Fruit fly (Drosophila melanogaster) whole organism, wandering third instar larva: ENCODE measurements around the gene heca.

Experiments used
- Abd-B ChIP-seq: fragments of >200 bp; optimal IDR thresholded peaks from 2 replicates; lab custom pipeline; 2017; ENCODE audit warnings: missing biosample characterization, missing genetic modification characterization
- CG32264 ChIP-seq: fragments of 200-800 bp; sonication (Bioruptor generic); optimal IDR thresholded peaks from 2 replicates; lab custom pipeline; 2016; ENCODE audit warnings: missing biosample characterization, missing genetic modification characterization
- CG9705 ChIP-seq: fragments of 200-800 bp; sonication (Bioruptor generic); optimal IDR thresholded peaks from 2 replicates; lab custom pipeline; 2018; ENCODE audit warnings: missing biosample characterization, mild to moderate bottlenecking, missing genetic modification characterization
- CrebA ChIP-seq: fragments of 200-800 bp; sonication (Bioruptor generic); optimal IDR thresholded peaks from 2 replicates; lab custom pipeline; 2016; ENCODE audit warnings: missing biosample characterization, mild to moderate bottlenecking, missing genetic modification characterization, borderline replicate concordance
- Dfd ChIP-seq: fragments of >200 bp; optimal IDR thresholded peaks from 2 replicates; lab custom pipeline; 2017; ENCODE audit warnings: missing biosample characterization, missing genetic modification characterization
- Dif ChIP-seq: fragments of 200-275, 200-300 bp; sonication (Bioruptor generic); optimal IDR thresholded peaks from 2 replicates; lab custom pipeline; 2018; ENCODE audit warnings: missing biosample characterization, missing genetic modification characterization; ENCODE audit not compliant: partially characterized antibody
- GATAd ChIP-seq: sonication (Bioruptor generic); optimal IDR thresholded peaks from 2 replicates; lab custom pipeline; 2016; ENCODE audit warnings: missing biosample characterization, missing genetic modification characterization
- HLH106 ChIP-seq: fragments of 200-800 bp; optimal IDR thresholded peaks from 3 replicates; lab custom pipeline; 2019; ENCODE audit warnings: missing biosample characterization, mild to moderate bottlenecking, missing genetic modification characterization, moderate library complexity
- Hnf4 ChIP-seq: fragments of 200-800 bp; sonication (Bioruptor generic); optimal IDR thresholded peaks from 2 replicates; lab custom pipeline; 2016; ENCODE audit warnings: missing biosample characterization, mild to moderate bottlenecking, missing genetic modification characterization
- Hr78 ChIP-seq: fragments of >200 bp; optimal IDR thresholded peaks from 2 replicates; lab custom pipeline; 2017; ENCODE audit warnings: missing biosample characterization, missing genetic modification characterization
- Hr83 ChIP-seq: fragments of 200-300 bp; sonication (Bioruptor generic); optimal IDR thresholded peaks from 2 replicates; lab custom pipeline; 2016; ENCODE audit warnings: missing biosample characterization, mild to moderate bottlenecking, missing genetic modification characterization, moderate library complexity; ENCODE audit not compliant: poor library complexity, severe bottlenecking
- Mio ChIP-seq: sonication (Bioruptor generic); optimal IDR thresholded peaks from 2 replicates; lab custom pipeline; 2016; ENCODE audit warnings: missing biosample characterization, missing genetic modification characterization
- Myc ChIP-seq: fragments of >200 bp; optimal IDR thresholded peaks from 2 replicates; lab custom pipeline; 2017
- N ChIP-seq: fragments of >200 bp; optimal IDR thresholded peaks from 2 replicates; lab custom pipeline; 2018; ENCODE audit warnings: missing biosample characterization, missing external identifiers, missing genetic modification characterization
- OdsH ChIP-seq: fragments of 200-800 bp; sonication (Bioruptor generic); optimal IDR thresholded peaks from 2 replicates; lab custom pipeline; 2016; ENCODE audit warnings: missing biosample characterization, mild to moderate bottlenecking, missing genetic modification characterization
- Rel ChIP-seq, 2 experiments: fragments of 200-800 bp; sonication (Bioruptor generic) in 1 of 2; optimal IDR thresholded peaks; 2 replicates in 1 of 2; 3 replicates in 1 of 2; lab custom pipeline; 2016 to 2019; ENCODE audit warnings: mild to moderate bottlenecking in 2 of 2, missing biosample characterization in 2 of 2, missing genetic modification characterization in 2 of 2, moderate library complexity in 1 of 2
- Sp1 ChIP-seq: fragments of 200-800 bp; sonication (Bioruptor generic); optimal IDR thresholded peaks from 3 replicates; lab custom pipeline; 2019; ENCODE audit warnings: missing biosample characterization, mild to moderate bottlenecking, missing genetic modification characterization, moderate library complexity
- Vsx2 ChIP-seq: fragments of 200-300, 225-300 bp; sonication (Bioruptor generic); optimal IDR thresholded peaks from 2 replicates; lab custom pipeline; 2018; ENCODE audit warnings: missing biosample characterization, missing genetic modification characterization; ENCODE audit not compliant: partially characterized antibody
- brk ChIP-seq: fragments of 200-800 bp; sonication (Bioruptor generic); optimal IDR thresholded peaks from 2 replicates; lab custom pipeline; 2016; ENCODE audit warnings: missing biosample characterization, mild to moderate bottlenecking, missing genetic modification characterization
- dl ChIP-seq, 2 experiments: fragments of 175-275, 200-275 bp in 1 of 2; fragments of 200-275 bp in 1 of 2; sonication (Bioruptor generic); optimal IDR thresholded peaks; lab custom pipeline; 2018; ENCODE audit warnings: mild to moderate bottlenecking in 2 of 2, missing biosample characterization in 2 of 2, missing genetic modification characterization in 2 of 2, moderate library complexity in 2 of 2; ENCODE audit not compliant: partially characterized antibody in 2 of 2, insufficient read depth in 1 of 2
- dmrt93B ChIP-seq: fragments of 200-800 bp; sonication (Bioruptor generic); optimal IDR thresholded peaks from 2 replicates; lab custom pipeline; 2018; ENCODE audit warnings: missing biosample characterization, mild to moderate bottlenecking, missing genetic modification characterization
- dsf ChIP-seq: sonication (Bioruptor generic); optimal IDR thresholded peaks from 2 replicates; lab custom pipeline; 2016; ENCODE audit warnings: missing biosample characterization, missing genetic modification characterization, borderline replicate concordance
- ey ChIP-seq: fragments of 200-800 bp; sonication (Bioruptor generic); optimal IDR thresholded peaks from 2 replicates; lab custom pipeline; 2016; ENCODE audit warnings: missing biosample characterization, missing genetic modification characterization
- foxo ChIP-seq, 2 experiments: fragments of 200-800 bp; sonication (Bioruptor generic); optimal IDR thresholded peaks; 2 replicates in 1 of 2; 3 replicates in 1 of 2; lab custom pipeline; 2016 to 2017; ENCODE audit warnings: missing biosample characterization in 2 of 2, missing genetic modification characterization in 2 of 2
- fru ChIP-seq: fragments of 200-800 bp; sonication (Bioruptor generic); optimal IDR thresholded peaks from 3 replicates; lab custom pipeline; 2016; ENCODE audit warnings: missing biosample characterization, mild to moderate bottlenecking, missing genetic modification characterization
- jim ChIP-seq: fragments of 175-275, 200-325 bp; sonication (Bioruptor generic); optimal IDR thresholded peaks from 2 replicates; lab custom pipeline; 2016; ENCODE audit warnings: missing biosample characterization, mild to moderate bottlenecking, missing genetic modification characterization
- lola ChIP-seq: fragments of >200 bp; optimal IDR thresholded peaks from 2 replicates; lab custom pipeline; 2017; ENCODE audit warnings: missing biosample characterization, missing genetic modification characterization
- pan ChIP-seq: fragments of >200 bp; optimal IDR thresholded peaks from 2 replicates; lab custom pipeline; 2017
- psq ChIP-seq: fragments of 200-800 bp; sonication (Bioruptor generic); optimal IDR thresholded peaks from 3 replicates; lab custom pipeline; 2017; ENCODE audit warnings: missing biosample characterization, mild to moderate bottlenecking, missing genetic modification characterization, moderate library complexity
- rgr ChIP-seq: fragments of 200-800 bp; sonication (Bioruptor generic); optimal IDR thresholded peaks from 3 replicates; lab custom pipeline; 2016; ENCODE audit warnings: missing biosample characterization, mild to moderate bottlenecking, missing genetic modification characterization
- sage ChIP-seq: fragments of 200-800 bp; sonication (Bioruptor generic); optimal IDR thresholded peaks from 2 replicates; lab custom pipeline; 2016; ENCODE audit warnings: missing biosample characterization, mild to moderate bottlenecking, missing genetic modification characterization
- usp ChIP-seq: fragments of >200 bp; optimal IDR thresholded peaks from 2 replicates; lab custom pipeline; 2017; ENCODE audit warnings: missing biosample characterization, missing genetic modification characterization
- woc ChIP-seq: sonication (Bioruptor generic); optimal IDR thresholded peaks from 2 replicates; lab custom pipeline; 2016; ENCODE audit warnings: missing biosample characterization, mild to moderate bottlenecking, missing genetic modification characterization

Gene heca

DNA sequence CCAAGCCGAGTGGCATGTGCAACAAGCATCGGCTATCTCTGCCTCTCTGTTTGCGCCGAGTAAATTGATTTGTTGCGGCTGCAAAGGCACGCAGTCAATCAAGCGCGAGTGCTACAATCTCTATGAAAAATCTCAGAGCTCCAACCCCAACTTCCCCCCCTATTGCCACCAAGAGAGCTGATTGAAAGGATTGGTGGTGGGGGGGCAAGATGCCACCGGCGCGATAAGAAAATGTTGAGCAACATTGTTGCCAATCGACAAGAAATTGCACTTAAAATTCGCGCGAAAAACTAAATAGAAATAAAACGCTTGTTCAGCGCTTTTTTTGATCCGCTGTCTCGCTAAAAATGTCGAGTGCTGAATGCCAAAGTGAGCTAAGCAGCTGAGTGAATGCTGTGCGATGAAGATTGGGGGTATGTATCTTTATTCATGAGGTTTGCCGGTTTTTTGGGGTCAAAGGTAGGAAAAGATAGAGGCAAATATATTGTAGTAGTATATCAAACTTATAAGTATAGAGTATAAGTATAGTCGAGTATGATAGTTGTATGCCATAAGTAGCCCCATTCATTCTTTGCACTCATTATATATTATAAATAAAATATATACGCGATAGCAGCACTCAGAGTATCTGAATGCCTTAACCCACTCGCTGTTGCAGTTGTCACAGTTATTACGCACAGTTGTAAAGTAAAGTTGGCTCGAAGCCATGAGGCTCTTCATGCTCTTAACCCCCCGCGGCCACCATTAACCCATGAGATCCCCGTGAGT, 65.9 kb downstream of the heca start:
- no peak for TF ChIP-seq sage (GFP tag; lab: Kevin White, UChicago)
- no peak for TF ChIP-seq Sp1
- TF ChIP-seq GATAd, result no peak
- no peak for TF ChIP-seq N (GFP tag; lab: Kevin White, UChicago)
- TF ChIP-seq Rel (GFP tag; optimal IDR thresholded peaks at IDR 0.05; lab: Kevin White, UChicago), result no peak
- no peak for TF ChIP-seq Rel (tag; optimal IDR thresholded peaks at IDR 0.05; lab: Kevin White, UChicago)
- TF ChIP-seq rgr (GFP tag; lab: Kevin White, UChicago), result no peak
- TF ChIP-seq woc (GFP tag; lab: Kevin White, UChicago), result no peak
- TF ChIP-seq psq, result no peak
- TF ChIP-seq Hr83 (GFP tag; lab: Kevin White, UChicago), result no peak
- no peak for TF ChIP-seq OdsH (GFP tag; lab: Kevin White, UChicago)
- TF ChIP-seq CrebA (GFP tag; lab: Kevin White, UChicago), result no peak
- no peak for TF ChIP-seq HLH106 (tag; lab: Kevin White, UChicago)
- no peak for TF ChIP-seq Hr78
- no peak for TF ChIP-seq Vsx2 (GFP tag; lab: Kevin White, UChicago)
- TF ChIP-seq Abd-B, result no peak
- TF ChIP-seq foxo (GFP tag; optimal IDR thresholded peaks at IDR 0.05; lab: Kevin White, UChicago), result no peak
- no peak for TF ChIP-seq usp (GFP tag; lab: Kevin White, UChicago)
- TF ChIP-seq Dfd (GFP tag; lab: Kevin White, UChicago), result no peak
- no peak for TF ChIP-seq jim (GFP tag; lab: Kevin White, UChicago)
- TF ChIP-seq, all 38 proteins: peak for 0

DNA sequence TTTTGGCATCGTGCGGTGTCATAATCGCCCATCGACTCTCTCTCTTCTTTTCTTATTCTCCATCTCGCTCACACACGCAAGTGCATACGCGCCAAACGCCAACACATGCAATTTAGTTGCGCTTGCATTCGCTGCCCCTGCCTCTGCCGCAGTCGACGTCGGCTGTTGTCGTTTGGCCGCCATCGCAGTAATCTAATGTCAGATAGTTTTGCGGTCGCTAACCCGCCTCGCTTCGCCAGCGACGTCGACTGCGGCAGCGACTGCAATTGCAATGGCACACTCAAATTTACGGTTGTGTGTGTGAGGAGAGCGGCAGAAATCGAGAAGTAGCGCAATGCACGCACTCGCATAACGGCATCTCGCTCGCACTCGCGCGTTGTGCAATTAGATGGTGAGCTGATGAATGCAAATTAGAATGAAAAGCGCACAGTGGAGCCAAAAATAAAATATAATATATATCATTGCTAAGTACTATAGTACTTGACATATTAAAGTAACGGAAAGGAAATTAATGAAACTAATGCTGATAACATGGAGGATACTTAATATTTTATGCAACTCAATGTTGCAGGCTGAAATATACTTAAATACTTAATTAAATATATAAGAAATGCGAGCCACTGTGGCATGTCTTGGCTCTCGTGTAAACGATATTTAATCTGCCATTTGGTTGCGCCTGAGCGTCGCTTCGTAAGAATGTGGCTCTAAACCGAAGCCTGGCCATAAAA, 66.7 kb downstream of the heca start:
- no peak for TF ChIP-seq dl (GFP tag; optimal IDR thresholded peaks at IDR 0.05; lab: Kevin White, UChicago; ENCODE audit: insufficient read depth in 1 of 2, partially characterized antibody in 2 of 2)
- no peak for TF ChIP-seq Hnf4
- no peak for TF ChIP-seq Mio (GFP tag; lab: Kevin White, UChicago)
- TF ChIP-seq Dfd (GFP tag; lab: Kevin White, UChicago), result no peak
- no peak for TF ChIP-seq dsf (GFP tag; lab: Kevin White, UChicago)
- TF ChIP-seq ey, result no peak
- no peak for TF ChIP-seq psq
- TF ChIP-seq rgr (GFP tag; lab: Kevin White, UChicago), result no peak
- no peak for TF ChIP-seq brk (GFP tag; lab: Kevin White, UChicago)
- TF ChIP-seq CrebA (GFP tag; lab: Kevin White, UChicago), result no peak
- no peak for TF ChIP-seq CG32264 (GFP tag; lab: Kevin White, UChicago)
- no peak for TF ChIP-seq pan (lab: Kevin White, UChicago)
- TF ChIP-seq OdsH (GFP tag; lab: Kevin White, UChicago), result no peak
- TF ChIP-seq dmrt93B (GFP tag; lab: Kevin White, UChicago), result no peak
- TF ChIP-seq CG9705 (GFP tag; lab: Kevin White, UChicago), result no peak
- no peak for TF ChIP-seq lola (GFP tag; lab: Kevin White, UChicago)
- no peak for TF ChIP-seq foxo (GFP tag; optimal IDR thresholded peaks at IDR 0.05; lab: Kevin White, UChicago)
- TF ChIP-seq Myc (lab: Kevin White, UChicago), result no peak
- no peak for TF ChIP-seq Dif (GFP tag; lab: Kevin White, UChicago)
- TF ChIP-seq fru, result no peak
- TF ChIP-seq, all 38 proteins: peak for 0

- TF ChIP-seq CG32264 (GFP tag; lab: Kevin White, UChicago) (no peak), Vsx2 (GFP tag; lab: Kevin White, UChicago) (peak; percentile 69)
- TF ChIP-seq, all 38 proteins: peak for 1
Measured at dm6 chr3R:30345466-30345865, 67.7 kb downstream of the heca start.
